Fruit fly (Drosophila melanogaster) whole organism, prepupa: ENCODE results near the gene enc.
A peak's percentile ranks its signal among the peaks of the same experiment; 100 is the strongest.

ENCODE experiments used
- Blimp-1 ChIP-seq: fragments of 200-800 bp; sonication (Bioruptor generic); optimal IDR thresholded peaks from 3 replicates; lab custom pipeline; 2017; ENCODE audit warnings: missing biosample characterization, missing genetic modification characterization, mild to moderate bottlenecking, moderate library complexity, missing genetic modification reagents
- CG10669 ChIP-seq: fragments of 200-800 bp; sonication (Bioruptor generic); optimal IDR thresholded peaks from 3 replicates; lab custom pipeline; 2018; ENCODE audit warnings: missing biosample characterization, mild to moderate bottlenecking, missing genetic modification characterization, moderate library complexity
- CG11762 ChIP-seq: fragments of 200-800 bp; sonication (Bioruptor generic); optimal IDR thresholded peaks from 3 replicates; lab custom pipeline; 2016; ENCODE audit warnings: missing biosample characterization, missing genetic modification characterization; ENCODE audit not compliant: insufficient read depth
- CG15336 ChIP-seq: fragments of 200-800 bp; sonication (Bioruptor generic); IDR thresholded peaks from 2 replicates; pipeline ENCODE4 v1.3.6; 2022; ENCODE audit warnings: missing biosample characterization, missing genetic modification characterization
- CG1621 ChIP-seq: fragments of 200-800 bp; sonication (Bioruptor generic); optimal IDR thresholded peaks from 3 replicates; lab custom pipeline; 2018; ENCODE audit warnings: missing biosample characterization, mild to moderate bottlenecking, missing genetic modification characterization
- CG16779 ChIP-seq: fragments of 200-800 bp; sonication (Bioruptor generic); optimal IDR thresholded peaks from 3 replicates; lab custom pipeline; 2017; ENCODE audit warnings: missing biosample characterization, mild to moderate bottlenecking, missing genetic modification characterization
- CG3032 ChIP-seq: fragments of 200-800 bp; optimal IDR thresholded peaks from 2 replicates; lab custom pipeline; 2019; ENCODE audit warnings: missing biosample characterization, mild to moderate bottlenecking, missing genetic modification characterization, moderate library complexity
- CG34406 ChIP-seq: fragments of 200-800 bp; sonication (Bioruptor generic); optimal IDR thresholded peaks from 3 replicates; lab custom pipeline; 2016; ENCODE audit warnings: missing biosample characterization, missing genetic modification characterization
- CG3919 ChIP-seq: fragments of 200-800 bp; sonication (Bioruptor generic); optimal IDR thresholded peaks from 3 replicates; lab custom pipeline; 2016; ENCODE audit warnings: missing biosample characterization, missing genetic modification characterization
- CG6163 ChIP-seq: fragments of 200-800 bp; sonication (Bioruptor generic); IDR thresholded peaks from 3 replicates; pipeline ENCODE4 v1.3.6; 2022; ENCODE audit warnings: missing biosample characterization, missing genetic modification characterization
- CG6276 ChIP-seq: fragments of 200-800 bp; sonication (Bioruptor generic); optimal IDR thresholded peaks from 2 replicates; lab custom pipeline; 2017; ENCODE audit warnings: missing biosample characterization, mild to moderate bottlenecking, missing genetic modification characterization
- CG6792 ChIP-seq: fragments of 200-800 bp; sonication (Bioruptor generic); optimal IDR thresholded peaks from 3 replicates; lab custom pipeline; 2016; ENCODE audit warnings: missing biosample characterization, missing genetic modification characterization
- CG6808 ChIP-seq: fragments of 200-800 bp; sonication (Bioruptor generic); optimal IDR thresholded peaks from 3 replicates; lab custom pipeline; 2017; ENCODE audit warnings: missing biosample characterization, missing genetic modification characterization, mild to moderate bottlenecking, moderate library complexity, missing genetic modification reagents
- CG8119 ChIP-seq: fragments of 200-800 bp; sonication (Bioruptor generic); IDR thresholded peaks from 3 replicates; pipeline ENCODE4 v1.3.6; 2022; ENCODE audit warnings: missing biosample characterization, missing genetic modification characterization
- CG8319 ChIP-seq: fragments of 200-800 bp; sonication (Bioruptor generic); optimal IDR thresholded peaks from 3 replicates; lab custom pipeline; 2016; ENCODE audit warnings: missing biosample characterization, missing genetic modification characterization
- CG9139 ChIP-seq: fragments of 200-800 bp; sonication (Bioruptor generic); optimal IDR thresholded peaks from 3 replicates; lab custom pipeline; 2017; ENCODE audit warnings: missing biosample characterization, mild to moderate bottlenecking, missing genetic modification characterization
- Eip78C ChIP-seq: fragments of 200-800 bp; sonication (Bioruptor generic); peaks from one replicate; lab custom pipeline; 2016; ENCODE audit warnings: missing biosample characterization, missing genetic modification characterization
- Eip93F ChIP-seq: fragments of 200-800 bp; sonication (Bioruptor generic); optimal IDR thresholded peaks from 2 replicates; lab custom pipeline; 2016; ENCODE audit warnings: missing biosample characterization, mild to moderate bottlenecking, missing genetic modification characterization
- Ets21C ChIP-seq: fragments of 200-800 bp; sonication (Bioruptor generic); optimal IDR thresholded peaks from 3 replicates; lab custom pipeline; 2016; ENCODE audit warnings: missing biosample characterization, missing genetic modification characterization
- Ets96B ChIP-seq: fragments of 200-800 bp; optimal IDR thresholded peaks from 2 replicates; lab custom pipeline; 2019; ENCODE audit warnings: missing biosample characterization, mild to moderate bottlenecking, missing genetic modification characterization, moderate library complexity
- Hr38 ChIP-seq: sonication (Bioruptor generic); optimal IDR thresholded peaks from 2 replicates; lab custom pipeline; 2016; ENCODE audit warnings: missing biosample characterization, missing genetic modification characterization
- Hr39 ChIP-seq: fragments of 200-800 bp; sonication (Bioruptor generic); optimal IDR thresholded peaks from 2 replicates; lab custom pipeline; 2016; ENCODE audit warnings: missing biosample characterization, missing genetic modification characterization
- Hr4 ChIP-seq: fragments of 200-800 bp; sonication (Bioruptor generic); optimal IDR thresholded peaks from 3 replicates; lab custom pipeline; 2016; ENCODE audit warnings: missing biosample characterization, missing genetic modification characterization
- Lpt ChIP-seq: fragments of 200-800 bp; sonication (Bioruptor generic); optimal IDR thresholded peaks from 3 replicates; lab custom pipeline; 2016; ENCODE audit warnings: missing biosample characterization, missing genetic modification characterization
- Met ChIP-seq: fragments of 200-800 bp; sonication (Bioruptor generic); optimal IDR thresholded peaks from 3 replicates; lab custom pipeline; 2016; ENCODE audit warnings: missing biosample characterization, missing genetic modification characterization
- Sox102F ChIP-seq: fragments of 200-800 bp; sonication (Bioruptor generic); optimal IDR thresholded peaks from 2 replicates; lab custom pipeline; 2016; ENCODE audit warnings: missing biosample characterization, mild to moderate bottlenecking, missing genetic modification characterization
- Sox14 ChIP-seq: fragments of 200-800 bp; sonication (Bioruptor generic); optimal IDR thresholded peaks from 3 replicates; lab custom pipeline; 2016; ENCODE audit warnings: missing biosample characterization, missing genetic modification characterization
- Sox15 ChIP-seq: fragments of 200-800 bp; sonication (Bioruptor generic); optimal IDR thresholded peaks from 3 replicates; lab custom pipeline; 2016; ENCODE audit warnings: missing biosample characterization, missing genetic modification characterization
- achi ChIP-seq: fragments of 200-800 bp; sonication (Bioruptor generic); optimal IDR thresholded peaks from 3 replicates; lab custom pipeline; 2016; ENCODE audit warnings: missing biosample characterization, missing genetic modification characterization
- acj6 ChIP-seq: fragments of 200-800 bp; sonication (Bioruptor generic); optimal IDR thresholded peaks from 3 replicates; lab custom pipeline; 2016; ENCODE audit warnings: missing biosample characterization, missing genetic modification characterization
- dsx ChIP-seq: fragments of 200-800 bp; optimal IDR thresholded peaks from 3 replicates; lab custom pipeline; 2019; ENCODE audit warnings: missing biosample characterization, mild to moderate bottlenecking, missing genetic modification characterization, moderate library complexity; ENCODE audit not compliant: poor library complexity, severe bottlenecking
- eg ChIP-seq: fragments of 200-800 bp; sonication (Bioruptor generic); IDR thresholded peaks from 3 replicates; pipeline ENCODE4 v1.3.6; 2022; ENCODE audit warnings: missing biosample characterization, missing genetic modification characterization
- fd59A ChIP-seq: fragments of 200-800 bp; sonication (Bioruptor generic); optimal IDR thresholded peaks from 2 replicates; lab custom pipeline; 2017; ENCODE audit warnings: missing biosample characterization, mild to moderate bottlenecking, missing genetic modification characterization, missing genetic modification reagents
- fd85E ChIP-seq: fragments of 200-800 bp; sonication (Bioruptor generic); optimal IDR thresholded peaks from 3 replicates; lab custom pipeline; 2016; ENCODE audit warnings: missing biosample characterization, missing genetic modification characterization
- lz ChIP-seq: fragments of 200-800 bp; sonication (Bioruptor generic); optimal IDR thresholded peaks from 3 replicates; lab custom pipeline; 2016; ENCODE audit warnings: missing biosample characterization, missing genetic modification characterization
- net ChIP-seq: fragments of 200-800 bp; sonication (Bioruptor generic); optimal IDR thresholded peaks from 3 replicates; lab custom pipeline; 2016; ENCODE audit warnings: missing biosample characterization, missing genetic modification characterization
- pdm3 ChIP-seq: fragments of 200-800 bp; sonication (Bioruptor generic); optimal IDR thresholded peaks from 3 replicates; lab custom pipeline; 2016; ENCODE audit warnings: missing biosample characterization, missing genetic modification characterization
- ss ChIP-seq, 2 experiments: fragments of 200-800 bp; sonication (Bioruptor generic); optimal IDR thresholded peaks; 2 replicates in 1 of 2; 3 replicates in 1 of 2; lab custom pipeline; 2017 to 2018; ENCODE audit warnings: mild to moderate bottlenecking in 2 of 2, missing biosample characterization in 2 of 2, missing genetic modification characterization in 2 of 2, moderate library complexity in 1 of 2
- svp ChIP-seq: fragments of 200-800 bp; sonication (Bioruptor generic); peaks from one replicate; lab custom pipeline; 2016; ENCODE audit warnings: missing biosample characterization, missing genetic modification characterization
- topi ChIP-seq: fragments of 200-800 bp; sonication (Bioruptor generic); optimal IDR thresholded peaks from 3 replicates; lab custom pipeline; 2016; ENCODE audit warnings: missing biosample characterization, missing genetic modification characterization
- vri ChIP-seq: fragments of 200-800 bp; sonication (Bioruptor generic); optimal IDR thresholded peaks from 3 replicates; lab custom pipeline; 2016; ENCODE audit warnings: missing biosample characterization, mild to moderate bottlenecking, missing genetic modification characterization

enc gene

dm6 chr3L:3814010-3814833, 4.3 kb upstream of the enc start, which contains the start of gene Scsalpha1 (continued):
- TF ChIP-seq CG8119 (GFP tag; lab: Robert Waterston, UW): peak; percentile 71
- TF ChIP-seq net: no peak
- peak; percentile 40 for TF ChIP-seq CG3919 (GFP tag; lab: Kevin White, UChicago)
- peak; percentile 38 for TF ChIP-seq CG6792 (GFP tag; lab: Kevin White, UChicago)
- peak; percentile 38 for TF ChIP-seq CG6808 (GFP tag; lab: Kevin White, UChicago)
- TF ChIP-seq svp (GFP tag; lab: Kevin White, UChicago): peak; percentile 98
- no peak for TF ChIP-seq Hr38 (GFP tag; lab: Kevin White, UChicago)
- no peak for TF ChIP-seq fd59A
- TF ChIP-seq Met: no peak
- TF ChIP-seq CG15336: peak; percentile 46; the same call in 1 of the 2 replicates
- peak; percentile 10 for TF ChIP-seq topi (GFP tag; lab: Kevin White, UChicago)
- no peak for TF ChIP-seq CG1621 (tag; lab: Kevin White, UChicago)
- peak; percentile 7 for TF ChIP-seq Ets96B (tag; lab: Kevin White, UChicago)
- no peak for TF ChIP-seq achi (GFP tag; lab: Kevin White, UChicago)
- TF ChIP-seq pdm3 (GFP tag; lab: Kevin White, UChicago): no peak
- TF ChIP-seq Lpt (GFP tag; lab: Kevin White, UChicago): no peak
- no peak for TF ChIP-seq Sox102F (GFP tag; lab: Kevin White, UChicago)
- no peak for TF ChIP-seq Ets21C (GFP tag; lab: Kevin White, UChicago)
- peak; percentile 43 for TF ChIP-seq acj6 (GFP tag; lab: Kevin White, UChicago)
- TF ChIP-seq eg: no peak; the same call in 1 of the 3 replicates
- no peak; the same call in 1 of the 3 replicates for TF ChIP-seq CG6163 (GFP tag; lab: Robert Waterston, UW)
- no peak for TF ChIP-seq dsx
- peak; percentile 15 for TF ChIP-seq CG11762 (GFP tag; lab: Kevin White, UChicago)
- peak; percentile 21 for TF ChIP-seq Sox15 (GFP tag; lab: Kevin White, UChicago)
- TF ChIP-seq Sox14 (GFP tag; lab: Kevin White, UChicago): peak; percentile 20
- TF ChIP-seq CG3032 (tag; lab: Kevin White, UChicago): no peak
- TF ChIP-seq Blimp-1: peak; percentile 4

dm6 chr3L:3816254-3816653, 2.2 kb upstream of the enc start, which contains the start of gene Acp63F:
TSS of gene Acp63F (minus strand) at chr3L:3816354.
- TF ChIP-seq fd59A (no peak), Blimp-1 (no peak), Eip78C (GFP tag; lab: Kevin White, UChicago) (no peak), Eip93F (no peak), fd85E (GFP tag; lab: Kevin White, UChicago) (no peak), Sox102F (GFP tag; lab: Kevin White, UChicago) (no peak), CG3919 (GFP tag; lab: Kevin White, UChicago) (no peak)
- TF ChIP-seq, all 60 proteins: peak for 0

dm6 chr3L:3816772-3817483, 1.6 kb upstream of the enc start:
- TF ChIP-seq Ets96B (tag; lab: Kevin White, UChicago): peak; percentile 41
- TF ChIP-seq CG6792 (GFP tag; lab: Kevin White, UChicago): no peak
- TF ChIP-seq CG3919 (GFP tag; lab: Kevin White, UChicago): peak; percentile 40
- TF ChIP-seq CG16779 (tag; lab: Kevin White, UChicago): peak; percentile 74
- peak; percentile 16 for TF ChIP-seq Blimp-1
- peak; percentile 98 for TF ChIP-seq svp (GFP tag; lab: Kevin White, UChicago)
- TF ChIP-seq topi (GFP tag; lab: Kevin White, UChicago): peak; percentile 22
- peak; percentile 5 for TF ChIP-seq Hr4 (GFP tag; lab: Kevin White, UChicago)
- TF ChIP-seq CG8119 (GFP tag; lab: Robert Waterston, UW): peak; percentile 42; the same call in 1 of the 3 replicates
- TF ChIP-seq ss (GFP tag; optimal IDR thresholded peaks at IDR 0.05; lab: Kevin White, UChicago): peak; percentile 89
- no peak for TF ChIP-seq acj6 (GFP tag; lab: Kevin White, UChicago)
- TF ChIP-seq CG15336: no peak; the same call in 1 of the 2 replicates
- peak; percentile 82 for TF ChIP-seq CG6276 (GFP tag; lab: Kevin White, UChicago)
- TF ChIP-seq lz (GFP tag; lab: Kevin White, UChicago): no peak
- TF ChIP-seq net: peak; percentile 52
- no peak for TF ChIP-seq Sox102F (GFP tag; lab: Kevin White, UChicago)
- TF ChIP-seq Eip78C (GFP tag; lab: Kevin White, UChicago): peak; percentile 82
- peak; percentile 81 for TF ChIP-seq CG6808 (GFP tag; lab: Kevin White, UChicago)
- no peak for TF ChIP-seq fd85E (GFP tag; lab: Kevin White, UChicago)
- peak; percentile 55 for TF ChIP-seq vri
- no peak; the same call in 2 of the 3 replicates for TF ChIP-seq CG6163 (GFP tag; lab: Robert Waterston, UW)
- TF ChIP-seq CG34406: no peak
- TF ChIP-seq CG8319 (GFP tag; lab: Kevin White, UChicago): peak; percentile 9
- TF ChIP-seq CG3032 (tag; lab: Kevin White, UChicago): peak; percentile 8
- no peak for TF ChIP-seq Hr39 (GFP tag; lab: Kevin White, UChicago)
- TF ChIP-seq Sox14 (GFP tag; lab: Kevin White, UChicago): peak; percentile 13
- TF ChIP-seq CG1621 (tag; lab: Kevin White, UChicago): peak; percentile 38
- TF ChIP-seq CG9139 (GFP tag; lab: Kevin White, UChicago): peak; percentile 85
- peak; percentile 50 for TF ChIP-seq CG10669 (GFP tag; lab: Kevin White, UChicago)
- TF ChIP-seq Eip93F: peak; percentile 37
